Worm (Caenorhabditis elegans) whole organism, young adult: ENCODE results near the gene gldi-8.

Experiments
- lin-54 ChIP-seq: fragments of 200-800 bp; sonication (Bioruptor generic); optimal IDR thresholded peaks from 2 replicates; lab custom pipeline; 2018; ENCODE audit warnings: mild to moderate bottlenecking, missing genetic modification characterization, missing compliant biosample characterization
- lir-1 ChIP-seq: fragments of 200-800 bp; sonication (Bioruptor generic); conservative IDR thresholded peaks from 2 replicates; pipeline ENCODE4 v1.3.6; 2022; ENCODE audit warnings: missing genetic modification reagents, missing genetic modification characterization, missing compliant biosample characterization
- madf-10 ChIP-seq: sonication (generic microtip); optimal IDR thresholded peaks from 2 replicates; lab custom pipeline; 2016; ENCODE audit warnings: mild to moderate bottlenecking, missing genetic modification characterization, missing compliant biosample characterization
- rec-8 ChIP-seq, 2 experiments: sonication (generic microtip); optimal IDR thresholded peaks; 2 replicates each; lab custom pipeline; 2016; ENCODE audit warnings: mild to moderate bottlenecking in 2 of 2, missing genetic modification characterization in 2 of 2, missing genetic modification reagents in 2 of 2, missing genotype in 2 of 2, missing biosample characterization in 1 of 2, missing compliant biosample characterization in 1 of 2, moderate library complexity in 1 of 2
- sea-2 ChIP-seq: fragments of 200-800 bp; sonication (Bioruptor generic); IDR thresholded peaks from 2 replicates; pipeline ENCODE4 v1.3.6; 2022; ENCODE audit warnings: missing genetic modification characterization, missing compliant biosample characterization

DNA sequence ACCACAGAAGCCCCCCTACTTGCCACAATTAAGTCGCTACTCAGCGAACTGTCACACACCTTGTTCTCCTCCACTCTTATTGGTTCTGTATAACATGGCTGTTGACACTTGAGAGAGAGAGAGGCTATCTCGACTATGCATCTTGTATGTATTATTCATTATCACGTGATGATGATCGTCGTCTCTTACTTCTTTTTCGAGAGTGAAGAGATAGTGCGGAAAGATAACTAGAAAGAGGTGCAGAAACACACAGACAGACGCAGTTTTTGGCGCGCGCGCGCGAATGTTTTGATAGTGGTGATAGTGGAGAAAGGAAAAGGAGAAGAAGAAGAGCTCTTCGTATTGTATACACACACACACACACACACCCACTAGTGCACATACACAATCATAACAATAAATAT, 17.5 kb upstream of the gldi-8 start:
- TF ChIP-seq lir-1 (GFP tag; lab: Robert Waterston, UW), result 0 out of 2 replicates have a peak, but pooled peaks have one; percentile 27
- peak; percentile 52 for TF ChIP-seq madf-10
- TF ChIP-seq lin-54, result no peak
- no peak for TF ChIP-seq rec-8 (tag; optimal IDR thresholded peaks at IDR 0.05; lab: Kevin White, UChicago)
- no peak for TF ChIP-seq sea-2 (GFP tag; lab: Robert Waterston, UW)
